Fruit fly (Drosophila melanogaster) whole organism, wandering third instar larva: ENCODE results near the gene CG32816.

Experiments
- GATAd ChIP-seq: sonication (Bioruptor generic); optimal IDR thresholded peaks from 2 replicates; lab custom pipeline; 2016; ENCODE audit warnings: missing biosample characterization, missing genetic modification characterization
- Hr78 ChIP-seq: fragments of >200 bp; optimal IDR thresholded peaks from 2 replicates; lab custom pipeline; 2017; ENCODE audit warnings: missing biosample characterization, missing genetic modification characterization
- N ChIP-seq: fragments of >200 bp; optimal IDR thresholded peaks from 2 replicates; lab custom pipeline; 2018; ENCODE audit warnings: missing biosample characterization, missing external identifiers, missing genetic modification characterization
- OdsH ChIP-seq: fragments of 200-800 bp; sonication (Bioruptor generic); optimal IDR thresholded peaks from 2 replicates; lab custom pipeline; 2016; ENCODE audit warnings: missing biosample characterization, mild to moderate bottlenecking, missing genetic modification characterization

dm6 chrX:457803-458202, 12.7 kb downstream of the CG32816 start:
- TF ChIP-seq GATAd (no peak), N (GFP tag; lab: Kevin White, UChicago) (no peak), OdsH (GFP tag; lab: Kevin White, UChicago) (no peak), Hr78 (GFP tag; lab: Kevin White, UChicago) (no peak)
